Worm (Caenorhabditis elegans) whole organism, young adult: ENCODE measurements around the gene C34D4.2.

Source experiments
- dpl-1 ChIP-seq: fragments of 150-350 bp; optimal IDR thresholded peaks from 2 replicates; lab custom pipeline; 2014; ENCODE audit warnings: missing biosample characterization, missing genetic modification reagents, missing genetic modification characterization
- hmg-1.2 ChIP-seq: fragments of 200-800 bp; sonication (Bioruptor generic); IDR thresholded peaks from 2 replicates; pipeline ENCODE4 v1.3.6; 2022; ENCODE audit warnings: missing genetic modification reagents, missing genetic modification characterization, missing compliant biosample characterization
- pbrm-1 ChIP-seq: fragments of 200-800 bp; sonication (Bioruptor generic); IDR thresholded peaks from 2 replicates; pipeline ENCODE4 v1.3.6; 2022; ENCODE audit warnings: missing genetic modification reagents, missing genetic modification characterization, missing compliant biosample characterization
- unc-130 ChIP-seq: sonication (generic microtip); optimal IDR thresholded peaks from 2 replicates; lab custom pipeline; 2016; ENCODE audit warnings: missing genetic modification reagents, missing genetic modification characterization, missing compliant biosample characterization

DNA sequence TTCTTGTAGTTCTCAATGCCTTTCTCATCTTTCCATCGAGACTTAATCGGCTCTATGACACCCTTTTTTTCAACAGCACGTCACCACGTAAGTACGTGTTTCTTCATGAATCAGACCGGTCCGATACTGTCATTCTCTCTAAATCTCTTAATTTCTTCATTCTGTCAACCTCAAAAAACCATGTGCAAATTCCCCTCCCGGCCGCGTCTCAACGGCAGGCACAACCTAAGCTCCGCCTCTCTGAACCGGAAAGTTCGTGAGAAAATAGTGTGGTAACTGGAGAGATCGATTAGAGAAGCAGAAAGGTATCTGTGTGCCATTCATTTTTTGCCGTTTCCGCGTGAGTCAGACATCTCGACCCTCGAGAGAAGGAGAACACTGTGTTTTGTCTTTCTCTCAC lies 39.9 kb upstream of the C34D4.2 start, which contains the start of gene nas-8:
- TF ChIP-seq hmg-1.2 (GFP tag; lab: Robert Waterston, UW) (no peak), dpl-1 (GFP tag; lab: Kevin White, UChicago) (no peak), pbrm-1 (GFP tag; lab: Robert Waterston, UW) (no peak), unc-130 (GFP tag; lab: Kevin White, UChicago) (no peak)
